Fruit fly (Drosophila melanogaster) whole organism, wandering third instar larva: ENCODE measurements around the gene CG15545.

ENCODE experiments used
- Abd-B ChIP-seq: fragments of >200 bp; optimal IDR thresholded peaks from 2 replicates; lab custom pipeline; 2017; ENCODE audit warnings: missing biosample characterization, missing genetic modification characterization
- CG32264 ChIP-seq: fragments of 200-800 bp; sonication (Bioruptor generic); optimal IDR thresholded peaks from 2 replicates; lab custom pipeline; 2016; ENCODE audit warnings: missing biosample characterization, missing genetic modification characterization
- CG9705 ChIP-seq: fragments of 200-800 bp; sonication (Bioruptor generic); optimal IDR thresholded peaks from 2 replicates; lab custom pipeline; 2018; ENCODE audit warnings: missing biosample characterization, mild to moderate bottlenecking, missing genetic modification characterization
- CrebA ChIP-seq: fragments of 200-800 bp; sonication (Bioruptor generic); optimal IDR thresholded peaks from 2 replicates; lab custom pipeline; 2016; ENCODE audit warnings: missing biosample characterization, mild to moderate bottlenecking, missing genetic modification characterization, borderline replicate concordance
- Dfd ChIP-seq: fragments of >200 bp; optimal IDR thresholded peaks from 2 replicates; lab custom pipeline; 2017; ENCODE audit warnings: missing biosample characterization, missing genetic modification characterization
- Dif ChIP-seq: fragments of 200-275, 200-300 bp; sonication (Bioruptor generic); optimal IDR thresholded peaks from 2 replicates; lab custom pipeline; 2018; ENCODE audit warnings: missing biosample characterization, missing genetic modification characterization; ENCODE audit not compliant: partially characterized antibody
- GATAd ChIP-seq: sonication (Bioruptor generic); optimal IDR thresholded peaks from 2 replicates; lab custom pipeline; 2016; ENCODE audit warnings: missing biosample characterization, missing genetic modification characterization
- HLH106 ChIP-seq: fragments of 200-800 bp; optimal IDR thresholded peaks from 3 replicates; lab custom pipeline; 2019; ENCODE audit warnings: missing biosample characterization, mild to moderate bottlenecking, missing genetic modification characterization, moderate library complexity
- Hnf4 ChIP-seq: fragments of 200-800 bp; sonication (Bioruptor generic); optimal IDR thresholded peaks from 2 replicates; lab custom pipeline; 2016; ENCODE audit warnings: missing biosample characterization, mild to moderate bottlenecking, missing genetic modification characterization
- Hr78 ChIP-seq: fragments of >200 bp; optimal IDR thresholded peaks from 2 replicates; lab custom pipeline; 2017; ENCODE audit warnings: missing biosample characterization, missing genetic modification characterization
- Hr83 ChIP-seq: fragments of 200-300 bp; sonication (Bioruptor generic); optimal IDR thresholded peaks from 2 replicates; lab custom pipeline; 2016; ENCODE audit warnings: missing biosample characterization, mild to moderate bottlenecking, missing genetic modification characterization, moderate library complexity; ENCODE audit not compliant: poor library complexity, severe bottlenecking
- Jra ChIP-seq: sonication (Bioruptor generic); optimal IDR thresholded peaks from 2 replicates; lab custom pipeline; 2016; ENCODE audit warnings: missing biosample characterization, missing genetic modification characterization
- Mio ChIP-seq: sonication (Bioruptor generic); optimal IDR thresholded peaks from 2 replicates; lab custom pipeline; 2016; ENCODE audit warnings: missing biosample characterization, missing genetic modification characterization
- Myc ChIP-seq: fragments of >200 bp; optimal IDR thresholded peaks from 2 replicates; lab custom pipeline; 2017
- N ChIP-seq: fragments of >200 bp; optimal IDR thresholded peaks from 2 replicates; lab custom pipeline; 2018; ENCODE audit warnings: missing biosample characterization, missing external identifiers, missing genetic modification characterization
- OdsH ChIP-seq: fragments of 200-800 bp; sonication (Bioruptor generic); optimal IDR thresholded peaks from 2 replicates; lab custom pipeline; 2016; ENCODE audit warnings: missing biosample characterization, mild to moderate bottlenecking, missing genetic modification characterization
- Rel ChIP-seq, 2 experiments: fragments of 200-800 bp; sonication (Bioruptor generic) in 1 of 2; optimal IDR thresholded peaks; 2 replicates in 1 of 2; 3 replicates in 1 of 2; lab custom pipeline; 2016 to 2019; ENCODE audit warnings: mild to moderate bottlenecking in 2 of 2, missing biosample characterization in 2 of 2, missing genetic modification characterization in 2 of 2, moderate library complexity in 1 of 2
- Sp1 ChIP-seq: fragments of 200-800 bp; sonication (Bioruptor generic); optimal IDR thresholded peaks from 3 replicates; lab custom pipeline; 2019; ENCODE audit warnings: missing biosample characterization, mild to moderate bottlenecking, missing genetic modification characterization, moderate library complexity
- Vsx2 ChIP-seq: fragments of 200-300, 225-300 bp; sonication (Bioruptor generic); optimal IDR thresholded peaks from 2 replicates; lab custom pipeline; 2018; ENCODE audit warnings: missing biosample characterization, missing genetic modification characterization; ENCODE audit not compliant: partially characterized antibody
- br ChIP-seq: fragments of 200-800 bp; sonication (Bioruptor generic); optimal IDR thresholded peaks from 2 replicates; lab custom pipeline; 2016; ENCODE audit warnings: missing biosample characterization, missing genetic modification characterization
- brk ChIP-seq: fragments of 200-800 bp; sonication (Bioruptor generic); optimal IDR thresholded peaks from 2 replicates; lab custom pipeline; 2016; ENCODE audit warnings: missing biosample characterization, mild to moderate bottlenecking, missing genetic modification characterization
- dl ChIP-seq, 2 experiments: fragments of 175-275, 200-275 bp in 1 of 2; fragments of 200-275 bp in 1 of 2; sonication (Bioruptor generic); optimal IDR thresholded peaks; lab custom pipeline; 2018; ENCODE audit warnings: mild to moderate bottlenecking in 2 of 2, missing biosample characterization in 2 of 2, missing genetic modification characterization in 2 of 2, moderate library complexity in 2 of 2; ENCODE audit not compliant: partially characterized antibody in 2 of 2, insufficient read depth in 1 of 2
- dmrt93B ChIP-seq: fragments of 200-800 bp; sonication (Bioruptor generic); optimal IDR thresholded peaks from 2 replicates; lab custom pipeline; 2018; ENCODE audit warnings: missing biosample characterization, mild to moderate bottlenecking, missing genetic modification characterization
- dsf ChIP-seq: sonication (Bioruptor generic); optimal IDR thresholded peaks from 2 replicates; lab custom pipeline; 2016; ENCODE audit warnings: missing biosample characterization, missing genetic modification characterization, borderline replicate concordance
- ey ChIP-seq: fragments of 200-800 bp; sonication (Bioruptor generic); optimal IDR thresholded peaks from 2 replicates; lab custom pipeline; 2016; ENCODE audit warnings: missing biosample characterization, missing genetic modification characterization
- foxo ChIP-seq, 2 experiments: fragments of 200-800 bp; sonication (Bioruptor generic); optimal IDR thresholded peaks; 2 replicates in 1 of 2; 3 replicates in 1 of 2; lab custom pipeline; 2016 to 2017; ENCODE audit warnings: missing biosample characterization in 2 of 2, missing genetic modification characterization in 2 of 2
- fru ChIP-seq: fragments of 200-800 bp; sonication (Bioruptor generic); optimal IDR thresholded peaks from 3 replicates; lab custom pipeline; 2016; ENCODE audit warnings: missing biosample characterization, mild to moderate bottlenecking, missing genetic modification characterization
- h ChIP-seq: fragments of 200-800 bp; sonication (Bioruptor generic); optimal IDR thresholded peaks from 3 replicates; lab custom pipeline; 2016; ENCODE audit warnings: missing biosample characterization, mild to moderate bottlenecking, missing genetic modification characterization
- jim ChIP-seq: fragments of 175-275, 200-325 bp; sonication (Bioruptor generic); optimal IDR thresholded peaks from 2 replicates; lab custom pipeline; 2016; ENCODE audit warnings: missing biosample characterization, mild to moderate bottlenecking, missing genetic modification characterization
- lola ChIP-seq: fragments of >200 bp; optimal IDR thresholded peaks from 2 replicates; lab custom pipeline; 2017; ENCODE audit warnings: missing biosample characterization, missing genetic modification characterization
- pan ChIP-seq: fragments of >200 bp; optimal IDR thresholded peaks from 2 replicates; lab custom pipeline; 2017
- psq ChIP-seq: fragments of 200-800 bp; sonication (Bioruptor generic); optimal IDR thresholded peaks from 3 replicates; lab custom pipeline; 2017; ENCODE audit warnings: missing biosample characterization, mild to moderate bottlenecking, missing genetic modification characterization, moderate library complexity
- rgr ChIP-seq: fragments of 200-800 bp; sonication (Bioruptor generic); optimal IDR thresholded peaks from 3 replicates; lab custom pipeline; 2016; ENCODE audit warnings: missing biosample characterization, mild to moderate bottlenecking, missing genetic modification characterization
- sage ChIP-seq: fragments of 200-800 bp; sonication (Bioruptor generic); optimal IDR thresholded peaks from 2 replicates; lab custom pipeline; 2016; ENCODE audit warnings: missing biosample characterization, mild to moderate bottlenecking, missing genetic modification characterization
- sv ChIP-seq: fragments of 200-800 bp; sonication (Bioruptor generic); optimal IDR thresholded peaks from 3 replicates; lab custom pipeline; 2016; ENCODE audit warnings: missing biosample characterization, missing genetic modification characterization
- tai ChIP-seq: sonication (Bioruptor generic); optimal IDR thresholded peaks from 2 replicates; lab custom pipeline; 2016; ENCODE audit warnings: missing biosample characterization, missing genetic modification characterization
- usp ChIP-seq: fragments of >200 bp; optimal IDR thresholded peaks from 2 replicates; lab custom pipeline; 2017; ENCODE audit warnings: missing biosample characterization, missing genetic modification characterization
- woc ChIP-seq: sonication (Bioruptor generic); optimal IDR thresholded peaks from 2 replicates; lab custom pipeline; 2016; ENCODE audit warnings: missing biosample characterization, mild to moderate bottlenecking, missing genetic modification characterization

Gene CG15545

DNA sequence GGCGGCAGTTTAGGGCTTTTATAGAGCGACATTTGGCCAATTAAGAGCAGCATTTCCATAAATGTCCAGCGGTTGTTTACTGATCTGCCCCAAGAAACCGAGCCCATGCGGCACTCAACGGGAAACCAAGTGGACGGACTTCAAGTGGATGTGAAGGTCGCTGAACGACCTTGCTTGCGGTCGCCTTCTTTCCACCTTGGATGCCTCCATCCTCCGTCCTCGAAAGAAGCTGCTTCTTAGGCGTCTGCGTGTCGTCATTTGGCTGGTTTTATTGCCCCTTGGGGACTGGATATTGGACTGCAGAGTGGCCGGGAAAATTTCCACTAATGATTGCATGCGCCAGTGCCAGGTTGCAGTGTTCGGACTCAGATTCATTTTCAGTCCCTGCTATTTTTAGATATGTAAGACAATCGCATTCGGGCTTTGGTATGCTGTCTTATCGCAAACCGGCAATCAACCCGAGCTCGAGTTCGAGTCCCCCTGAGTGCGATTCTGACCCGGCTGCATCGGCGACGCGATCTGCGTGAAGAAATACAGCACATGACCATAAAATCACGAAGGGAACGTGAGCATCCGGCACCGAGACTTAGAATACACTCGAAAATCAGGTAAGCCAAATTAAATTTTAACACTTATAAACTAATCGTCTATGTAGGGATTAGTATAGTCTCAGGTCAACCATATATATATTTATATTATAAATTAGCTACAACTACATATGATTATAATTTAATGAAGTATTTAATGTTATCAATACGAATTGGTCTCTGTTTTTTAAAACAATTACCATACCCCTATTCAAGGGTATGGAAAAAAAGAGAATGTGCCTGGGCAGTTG lies 29.3 kb downstream of the CG15545 start:
- no peak for TF ChIP-seq Abd-B (GFP tag; lab: Kevin White, UChicago)
- TF ChIP-seq Sp1 (GFP tag; lab: Kevin White, UChicago) = peak; percentile 70
- no peak for TF ChIP-seq Rel (GFP tag; optimal IDR thresholded peaks at IDR 0.05; lab: Kevin White, UChicago)
- TF ChIP-seq Rel (tag; optimal IDR thresholded peaks at IDR 0.05; lab: Kevin White, UChicago) = no peak
- TF ChIP-seq Mio (GFP tag; lab: Kevin White, UChicago) = no peak
- peak in 1 of 2 experiments; percentile 53 for TF ChIP-seq foxo (GFP tag; optimal IDR thresholded peaks at IDR 0.05; lab: Kevin White, UChicago)
- peak; percentile 37 for TF ChIP-seq rgr (GFP tag; lab: Kevin White, UChicago)
- no peak for TF ChIP-seq jim (GFP tag; lab: Kevin White, UChicago)
- TF ChIP-seq GATAd (GFP tag; lab: Kevin White, UChicago) = no peak
- TF ChIP-seq br (GFP tag; lab: Kevin White, UChicago) = peak; percentile 15
- no peak for TF ChIP-seq h (GFP tag; lab: Kevin White, UChicago)
- TF ChIP-seq HLH106 (tag; lab: Kevin White, UChicago) = peak; percentile 65
- TF ChIP-seq psq (GFP tag; lab: Kevin White, UChicago) = peak; percentile 66
- TF ChIP-seq tai (GFP tag; lab: Kevin White, UChicago) = no peak
- TF ChIP-seq Vsx2 = no peak
- no peak for TF ChIP-seq sv (GFP tag; lab: Kevin White, UChicago)
- no peak for TF ChIP-seq Myc (lab: Kevin White, UChicago)
- peak; percentile 48 for TF ChIP-seq OdsH (GFP tag; lab: Kevin White, UChicago)
- peak; percentile 21 for TF ChIP-seq fru (GFP tag; lab: Kevin White, UChicago)
- peak; percentile 5 for TF ChIP-seq dmrt93B
- TF ChIP-seq Hnf4 (GFP tag; lab: Kevin White, UChicago) = no peak
- TF ChIP-seq brk (GFP tag; lab: Kevin White, UChicago) = no peak
- no peak for TF ChIP-seq ey (GFP tag; lab: Kevin White, UChicago)
- TF ChIP-seq woc (GFP tag; lab: Kevin White, UChicago) = peak; percentile 38
- TF ChIP-seq Hr83 (GFP tag; lab: Kevin White, UChicago) = no peak
- no peak for TF ChIP-seq Jra (GFP tag; lab: Kevin White, UChicago)
- no peak for TF ChIP-seq Hr78 (GFP tag; lab: Kevin White, UChicago)
- no peak for TF ChIP-seq CrebA
- TF ChIP-seq usp = no peak
- TF ChIP-seq CG32264 = no peak
- no peak for TF ChIP-seq lola (GFP tag; lab: Kevin White, UChicago)
- no peak for TF ChIP-seq pan (lab: Kevin White, UChicago)

DNA sequence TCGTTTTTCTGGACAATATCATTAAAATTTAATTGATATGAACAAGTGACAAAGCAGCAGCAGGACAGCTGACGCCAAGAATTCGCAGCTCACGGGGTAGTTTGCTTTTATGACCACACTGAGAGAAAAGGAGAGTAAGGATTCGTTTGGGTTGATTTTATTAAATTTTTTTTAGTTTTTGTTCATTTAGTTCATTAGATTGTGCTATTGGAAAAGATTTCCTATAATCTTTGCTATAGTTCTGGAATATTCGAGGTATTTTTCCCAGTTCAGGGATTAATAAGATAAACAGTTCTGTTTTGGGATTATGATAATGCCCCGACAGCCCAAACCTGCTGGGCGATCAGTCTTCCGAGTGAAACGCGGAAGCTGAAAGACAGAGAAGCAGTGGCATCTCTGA lies 30.0 kb downstream of the CG15545 start:
- TF ChIP-seq GATAd (GFP tag; lab: Kevin White, UChicago) = no peak
- no peak for TF ChIP-seq CrebA
- TF ChIP-seq dmrt93B = peak; percentile 29
- no peak for TF ChIP-seq sage
- TF ChIP-seq CG9705 (GFP tag; lab: Kevin White, UChicago) = no peak
- peak; percentile 14 for TF ChIP-seq fru (GFP tag; lab: Kevin White, UChicago)
- TF ChIP-seq rgr (GFP tag; lab: Kevin White, UChicago) = no peak
- no peak for TF ChIP-seq Abd-B (GFP tag; lab: Kevin White, UChicago)
- no peak for TF ChIP-seq dsf (GFP tag; lab: Kevin White, UChicago)
- no peak for TF ChIP-seq Rel (GFP tag; optimal IDR thresholded peaks at IDR 0.05; lab: Kevin White, UChicago)
- no peak for TF ChIP-seq Rel (tag; optimal IDR thresholded peaks at IDR 0.05; lab: Kevin White, UChicago)
- TF ChIP-seq jim (GFP tag; lab: Kevin White, UChicago) = no peak
- TF ChIP-seq tai (GFP tag; lab: Kevin White, UChicago) = peak; percentile 11
- no peak for TF ChIP-seq Jra (GFP tag; lab: Kevin White, UChicago)
- no peak for TF ChIP-seq Hnf4 (GFP tag; lab: Kevin White, UChicago)
- no peak for TF ChIP-seq Mio (GFP tag; lab: Kevin White, UChicago)
- TF ChIP-seq lola (GFP tag; lab: Kevin White, UChicago) = no peak
- TF ChIP-seq N (GFP tag; lab: Kevin White, UChicago) = no peak
- no peak for TF ChIP-seq sv (GFP tag; lab: Kevin White, UChicago)
- TF ChIP-seq dl (GFP tag; optimal IDR thresholded peaks at IDR 0.05; lab: Kevin White, UChicago; ENCODE audit: insufficient read depth in 1 of 2, partially characterized antibody in 2 of 2) = no peak
- no peak for TF ChIP-seq pan (lab: Kevin White, UChicago)
- peak; percentile 11 for TF ChIP-seq woc (GFP tag; lab: Kevin White, UChicago)
- TF ChIP-seq h (GFP tag; lab: Kevin White, UChicago) = peak; percentile 58
- TF ChIP-seq foxo (GFP tag; optimal IDR thresholded peaks at IDR 0.05; lab: Kevin White, UChicago) = peak in 1 of 2 experiments; percentile 51
- TF ChIP-seq ey (GFP tag; lab: Kevin White, UChicago) = peak; percentile 46
- no peak for TF ChIP-seq Dif (GFP tag; lab: Kevin White, UChicago)
- TF ChIP-seq HLH106 (tag; lab: Kevin White, UChicago) = peak; percentile 44
- TF ChIP-seq Myc (lab: Kevin White, UChicago) = no peak
- TF ChIP-seq br (GFP tag; lab: Kevin White, UChicago) = peak; percentile 7
- TF ChIP-seq CG32264 = no peak
- TF ChIP-seq Hr78 (GFP tag; lab: Kevin White, UChicago) = no peak
- TF ChIP-seq Sp1 (GFP tag; lab: Kevin White, UChicago) = peak; percentile 30
- no peak for TF ChIP-seq Dfd (GFP tag; lab: Kevin White, UChicago)
- no peak for TF ChIP-seq psq (GFP tag; lab: Kevin White, UChicago)
- no peak for TF ChIP-seq usp
- TF ChIP-seq Vsx2 = no peak
- no peak for TF ChIP-seq brk (GFP tag; lab: Kevin White, UChicago)
- TF ChIP-seq OdsH (GFP tag; lab: Kevin White, UChicago) = peak; percentile 3
- TF ChIP-seq Hr83 (GFP tag; lab: Kevin White, UChicago) = no peak
